Fruit fly (Drosophila melanogaster) whole organism, prepupa: ENCODE results near the gene CG32022.
A peak's percentile ranks its signal among the peaks of the same experiment; 100 is the strongest.

Source experiments
- Blimp-1 ChIP-seq: fragments of 200-800 bp; sonication (Bioruptor generic); optimal IDR thresholded peaks from 3 replicates; lab custom pipeline; 2017; ENCODE audit warnings: missing biosample characterization, missing genetic modification characterization, mild to moderate bottlenecking, moderate library complexity, missing genetic modification reagents
- CG10631 ChIP-seq: fragments of 200-800 bp; sonication (Bioruptor generic); optimal IDR thresholded peaks from 2 replicates; lab custom pipeline; 2016; ENCODE audit warnings: missing biosample characterization, missing genetic modification characterization
- CG10669 ChIP-seq: fragments of 200-800 bp; sonication (Bioruptor generic); optimal IDR thresholded peaks from 3 replicates; lab custom pipeline; 2018; ENCODE audit warnings: missing biosample characterization, mild to moderate bottlenecking, missing genetic modification characterization, moderate library complexity
- CG11762 ChIP-seq: fragments of 200-800 bp; sonication (Bioruptor generic); optimal IDR thresholded peaks from 3 replicates; lab custom pipeline; 2016; ENCODE audit warnings: missing biosample characterization, missing genetic modification characterization; ENCODE audit not compliant: insufficient read depth
- CG11902 ChIP-seq: fragments of 200-800 bp; sonication (Bioruptor generic); optimal IDR thresholded peaks from 3 replicates; lab custom pipeline; 2016; ENCODE audit warnings: missing biosample characterization, missing genetic modification characterization
- CG3032 ChIP-seq: fragments of 200-800 bp; optimal IDR thresholded peaks from 2 replicates; lab custom pipeline; 2019; ENCODE audit warnings: missing biosample characterization, mild to moderate bottlenecking, missing genetic modification characterization, moderate library complexity
- CG32006 ChIP-seq: fragments of 200-800 bp; sonication (Bioruptor generic); optimal IDR thresholded peaks from 3 replicates; lab custom pipeline; 2017; ENCODE audit warnings: missing biosample characterization, mild to moderate bottlenecking, missing genetic modification characterization
- CG34406 ChIP-seq: fragments of 200-800 bp; sonication (Bioruptor generic); optimal IDR thresholded peaks from 3 replicates; lab custom pipeline; 2016; ENCODE audit warnings: missing biosample characterization, missing genetic modification characterization
- CG3919 ChIP-seq: fragments of 200-800 bp; sonication (Bioruptor generic); optimal IDR thresholded peaks from 3 replicates; lab custom pipeline; 2016; ENCODE audit warnings: missing biosample characterization, missing genetic modification characterization
- CG4318 ChIP-seq: fragments of 200-800 bp; sonication (Bioruptor generic); optimal IDR thresholded peaks from 3 replicates; lab custom pipeline; 2017; ENCODE audit warnings: missing biosample characterization, mild to moderate bottlenecking, missing genetic modification characterization
- CG6163 ChIP-seq: fragments of 200-800 bp; sonication (Bioruptor generic); IDR thresholded peaks from 3 replicates; pipeline ENCODE4 v1.3.6; 2022; ENCODE audit warnings: missing biosample characterization, missing genetic modification characterization
- CG6276 ChIP-seq: fragments of 200-800 bp; sonication (Bioruptor generic); optimal IDR thresholded peaks from 2 replicates; lab custom pipeline; 2017; ENCODE audit warnings: missing biosample characterization, mild to moderate bottlenecking, missing genetic modification characterization
- CG6792 ChIP-seq: fragments of 200-800 bp; sonication (Bioruptor generic); optimal IDR thresholded peaks from 3 replicates; lab custom pipeline; 2016; ENCODE audit warnings: missing biosample characterization, missing genetic modification characterization
- CG6808 ChIP-seq: fragments of 200-800 bp; sonication (Bioruptor generic); optimal IDR thresholded peaks from 3 replicates; lab custom pipeline; 2017; ENCODE audit warnings: missing biosample characterization, missing genetic modification characterization, mild to moderate bottlenecking, moderate library complexity, missing genetic modification reagents
- CG7368 ChIP-seq: fragments of 200-800 bp; sonication (Bioruptor generic); optimal IDR thresholded peaks from 3 replicates; lab custom pipeline; 2016; ENCODE audit warnings: missing biosample characterization, missing genetic modification characterization
- CG8119 ChIP-seq: fragments of 200-800 bp; sonication (Bioruptor generic); IDR thresholded peaks from 3 replicates; pipeline ENCODE4 v1.3.6; 2022; ENCODE audit warnings: missing biosample characterization, missing genetic modification characterization
- CG8632 ChIP-seq: fragments of 200-800 bp; sonication (Bioruptor generic); optimal IDR thresholded peaks from 3 replicates; lab custom pipeline; 2016; ENCODE audit warnings: missing biosample characterization, missing genetic modification characterization
- Eip75B ChIP-seq: fragments of 200-800 bp; sonication (Bioruptor generic); optimal IDR thresholded peaks from 3 replicates; lab custom pipeline; 2016; ENCODE audit warnings: missing biosample characterization, missing genetic modification characterization
- Eip78C ChIP-seq: fragments of 200-800 bp; sonication (Bioruptor generic); peaks from one replicate; lab custom pipeline; 2016; ENCODE audit warnings: missing biosample characterization, missing genetic modification characterization
- Ets21C ChIP-seq: fragments of 200-800 bp; sonication (Bioruptor generic); optimal IDR thresholded peaks from 3 replicates; lab custom pipeline; 2016; ENCODE audit warnings: missing biosample characterization, missing genetic modification characterization
- Ets96B ChIP-seq: fragments of 200-800 bp; optimal IDR thresholded peaks from 2 replicates; lab custom pipeline; 2019; ENCODE audit warnings: missing biosample characterization, mild to moderate bottlenecking, missing genetic modification characterization, moderate library complexity
- Hr39 ChIP-seq: fragments of 200-800 bp; sonication (Bioruptor generic); optimal IDR thresholded peaks from 2 replicates; lab custom pipeline; 2016; ENCODE audit warnings: missing biosample characterization, missing genetic modification characterization
- Met ChIP-seq: fragments of 200-800 bp; sonication (Bioruptor generic); optimal IDR thresholded peaks from 3 replicates; lab custom pipeline; 2016; ENCODE audit warnings: missing biosample characterization, missing genetic modification characterization
- OdsH ChIP-seq: fragments of 200-800 bp; sonication (Bioruptor generic); optimal IDR thresholded peaks from 3 replicates; lab custom pipeline; 2016; ENCODE audit warnings: missing biosample characterization, missing genetic modification characterization
- Smox ChIP-seq: fragments of 200-800 bp; sonication (Bioruptor generic); optimal IDR thresholded peaks from 3 replicates; lab custom pipeline; 2016; ENCODE audit warnings: missing biosample characterization, missing genetic modification characterization
- Sox15 ChIP-seq: fragments of 200-800 bp; sonication (Bioruptor generic); optimal IDR thresholded peaks from 3 replicates; lab custom pipeline; 2016; ENCODE audit warnings: missing biosample characterization, missing genetic modification characterization
- achi ChIP-seq: fragments of 200-800 bp; sonication (Bioruptor generic); optimal IDR thresholded peaks from 3 replicates; lab custom pipeline; 2016; ENCODE audit warnings: missing biosample characterization, missing genetic modification characterization
- acj6 ChIP-seq: fragments of 200-800 bp; sonication (Bioruptor generic); optimal IDR thresholded peaks from 3 replicates; lab custom pipeline; 2016; ENCODE audit warnings: missing biosample characterization, missing genetic modification characterization
- cyc ChIP-seq: fragments of 200-800 bp; sonication (Bioruptor generic); optimal IDR thresholded peaks from 3 replicates; lab custom pipeline; 2016; ENCODE audit warnings: missing biosample characterization, missing genetic modification characterization
- dac ChIP-seq: fragments of 200-800 bp; sonication (Bioruptor generic); optimal IDR thresholded peaks from 2 replicates; lab custom pipeline; 2017; ENCODE audit warnings: missing biosample characterization, mild to moderate bottlenecking, missing genetic modification characterization
- dsx ChIP-seq: fragments of 200-800 bp; optimal IDR thresholded peaks from 3 replicates; lab custom pipeline; 2019; ENCODE audit warnings: missing biosample characterization, mild to moderate bottlenecking, missing genetic modification characterization, moderate library complexity; ENCODE audit not compliant: poor library complexity, severe bottlenecking
- eg ChIP-seq: fragments of 200-800 bp; sonication (Bioruptor generic); IDR thresholded peaks from 3 replicates; pipeline ENCODE4 v1.3.6; 2022; ENCODE audit warnings: missing biosample characterization, missing genetic modification characterization
- esn ChIP-seq: fragments of 200-800 bp; sonication (Bioruptor generic); optimal IDR thresholded peaks from 2 replicates; lab custom pipeline; 2016; ENCODE audit warnings: missing biosample characterization, mild to moderate bottlenecking, missing genetic modification characterization, moderate library complexity
- lz ChIP-seq: fragments of 200-800 bp; sonication (Bioruptor generic); optimal IDR thresholded peaks from 3 replicates; lab custom pipeline; 2016; ENCODE audit warnings: missing biosample characterization, missing genetic modification characterization
- net ChIP-seq: fragments of 200-800 bp; sonication (Bioruptor generic); optimal IDR thresholded peaks from 3 replicates; lab custom pipeline; 2016; ENCODE audit warnings: missing biosample characterization, missing genetic modification characterization
- pdm3 ChIP-seq: fragments of 200-800 bp; sonication (Bioruptor generic); optimal IDR thresholded peaks from 3 replicates; lab custom pipeline; 2016; ENCODE audit warnings: missing biosample characterization, missing genetic modification characterization
- salr ChIP-seq, 2 experiments: fragments of 200-800 bp; sonication (Bioruptor generic); optimal IDR thresholded peaks; 3 replicates each; lab custom pipeline; 2016 to 2018; ENCODE audit warnings: missing biosample characterization in 2 of 2, missing genetic modification characterization in 2 of 2, mild to moderate bottlenecking in 1 of 2
- spab ChIP-seq: fragments of 200-800 bp; sonication (Bioruptor generic); optimal IDR thresholded peaks from 2 replicates; lab custom pipeline; 2017; ENCODE audit warnings: missing biosample characterization, mild to moderate bottlenecking, missing genetic modification characterization, missing genetic modification reagents
- ss ChIP-seq, 2 experiments: fragments of 200-800 bp; sonication (Bioruptor generic); optimal IDR thresholded peaks; 2 replicates in 1 of 2; 3 replicates in 1 of 2; lab custom pipeline; 2017 to 2018; ENCODE audit warnings: mild to moderate bottlenecking in 2 of 2, missing biosample characterization in 2 of 2, missing genetic modification characterization in 2 of 2, moderate library complexity in 1 of 2
- svp ChIP-seq: fragments of 200-800 bp; sonication (Bioruptor generic); peaks from one replicate; lab custom pipeline; 2016; ENCODE audit warnings: missing biosample characterization, missing genetic modification characterization
- topi ChIP-seq: fragments of 200-800 bp; sonication (Bioruptor generic); optimal IDR thresholded peaks from 3 replicates; lab custom pipeline; 2016; ENCODE audit warnings: missing biosample characterization, missing genetic modification characterization
- vri ChIP-seq: fragments of 200-800 bp; sonication (Bioruptor generic); optimal IDR thresholded peaks from 3 replicates; lab custom pipeline; 2016; ENCODE audit warnings: missing biosample characterization, mild to moderate bottlenecking, missing genetic modification characterization

CG32022 gene

dm6 chr3L:8716013-8716412, 5.1 kb downstream of the CG32022 start (continued):
- peak; percentile 35 for TF ChIP-seq acj6 (GFP tag; lab: Kevin White, UChicago)
- peak; percentile 25 for TF ChIP-seq pdm3 (GFP tag; lab: Kevin White, UChicago)
- TF ChIP-seq CG4318: peak; percentile 25
- TF ChIP-seq CG6808 (GFP tag; lab: Kevin White, UChicago): peak; percentile 29
- no peak for TF ChIP-seq CG7368
- TF ChIP-seq CG10669 (GFP tag; lab: Kevin White, UChicago): no peak
- no peak for TF ChIP-seq dsx (GFP tag; lab: Kevin White, UChicago)
- TF ChIP-seq CG3032: peak; percentile 23
- peak; percentile 33 for TF ChIP-seq CG34406 (GFP tag; lab: Kevin White, UChicago)
- peak; percentile 83 for TF ChIP-seq Eip78C (GFP tag; lab: Kevin White, UChicago)
- TF ChIP-seq CG32006 (GFP tag; lab: Kevin White, UChicago): peak; percentile 66
- TF ChIP-seq CG6276 (GFP tag; lab: Kevin White, UChicago): peak; percentile 9
- TF ChIP-seq spab (GFP tag; lab: Kevin White, UChicago): no peak
- TF ChIP-seq cyc (GFP tag; lab: Kevin White, UChicago): peak; percentile 52
- no peak for TF ChIP-seq Sox15 (GFP tag; lab: Kevin White, UChicago)
- peak; percentile 44 for TF ChIP-seq CG3919

- TF ChIP-seq CG8632 (GFP tag; lab: Kevin White, UChicago) (peak; percentile 10), CG3032 (peak; percentile 26), CG4318 (no peak), CG6163 (GFP tag; lab: Robert Waterston, UW) (0 out of 3 replicates have a peak, but pooled peaks have one; percentile 19), CG32006 (GFP tag; lab: Kevin White, UChicago) (peak; percentile 33), CG8119 (0 out of 3 replicates have a peak, but pooled peaks have one; percentile 31), achi (GFP tag; lab: Kevin White, UChicago) (peak; percentile 13), Ets21C (GFP tag; lab: Kevin White, UChicago) (no peak), CG34406 (GFP tag; lab: Kevin White, UChicago) (peak; percentile 35), CG6792 (GFP tag; lab: Kevin White, UChicago) (peak; percentile 9), esn (peak; percentile 18), salr (GFP tag; optimal IDR thresholded peaks at IDR 0.05; lab: Kevin White, UChicago) (no peak), topi (no peak), Blimp-1 (peak; percentile 30), Eip78C (GFP tag; lab: Kevin White, UChicago) (peak; percentile 43), Ets96B (peak; percentile 6)
These were observed 8.2 kb downstream of the CG32022 start for dm6 chr3L:8712913-8713312.

DNA sequence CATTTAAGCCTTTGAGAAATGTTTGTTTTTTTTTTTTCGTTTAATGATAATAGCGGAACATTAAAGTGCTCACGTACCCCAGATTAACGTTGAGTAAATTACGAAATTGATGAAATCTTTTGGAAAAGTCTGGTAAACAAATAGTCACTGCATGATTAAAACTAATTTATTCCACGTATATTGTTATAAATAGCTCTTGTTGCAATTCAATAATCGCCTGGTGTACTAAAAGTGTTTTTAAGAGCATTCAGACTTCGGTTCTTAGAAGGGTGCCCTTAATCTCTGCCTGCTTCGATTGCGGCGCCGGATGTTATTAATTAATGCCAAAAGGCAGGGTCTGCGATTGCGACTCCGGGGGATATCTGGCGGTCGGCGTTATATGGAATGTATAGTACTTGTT, 12.2 kb downstream of the CG32022 start:
- TF ChIP-seq net (GFP tag; lab: Kevin White, UChicago): no peak
- TF ChIP-seq vri (GFP tag; lab: Kevin White, UChicago): peak; percentile 19

DNA sequence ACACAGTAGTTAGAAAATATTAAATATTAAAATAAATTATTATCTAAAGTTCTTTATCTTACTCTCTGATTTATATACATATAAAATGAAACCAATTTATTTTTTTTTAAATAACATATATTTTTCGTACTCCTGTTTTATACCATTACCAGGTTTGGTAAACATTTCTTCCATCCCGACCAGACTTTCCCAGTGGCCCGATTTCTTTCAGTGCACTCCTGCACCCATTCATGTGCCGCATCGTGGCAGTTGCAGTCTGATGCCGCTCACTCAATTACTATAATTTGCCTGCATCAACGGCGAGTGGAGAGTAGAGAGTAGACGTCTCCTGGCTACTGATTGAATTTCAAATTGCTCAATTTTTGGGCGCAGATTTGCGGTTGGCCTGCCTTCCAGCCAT, 13.3 kb downstream of the CG32022 start:
- TF ChIP-seq CG34406 (GFP tag; lab: Kevin White, UChicago): peak; percentile 28
- TF ChIP-seq OdsH: peak; percentile 31
- TF ChIP-seq Eip78C (GFP tag; lab: Kevin White, UChicago): peak; percentile 79
- TF ChIP-seq acj6 (GFP tag; lab: Kevin White, UChicago): peak; percentile 13
- peak; percentile 71 for TF ChIP-seq svp (GFP tag; lab: Kevin White, UChicago)
- peak; percentile 10 for TF ChIP-seq achi (GFP tag; lab: Kevin White, UChicago)
- TF ChIP-seq esn: peak; percentile 37
- TF ChIP-seq CG6276 (GFP tag; lab: Kevin White, UChicago): no peak
- TF ChIP-seq CG10631 (GFP tag; lab: Kevin White, UChicago): peak; percentile 6
- TF ChIP-seq Eip75B (GFP tag; lab: Kevin White, UChicago): no peak
- TF ChIP-seq CG8632 (GFP tag; lab: Kevin White, UChicago): peak; percentile 22
- no peak for TF ChIP-seq Hr39 (GFP tag; lab: Kevin White, UChicago)
- peak; percentile 37 for TF ChIP-seq CG3919
- TF ChIP-seq dsx (GFP tag; lab: Kevin White, UChicago): no peak
- peak; percentile 50 for TF ChIP-seq CG32006 (GFP tag; lab: Kevin White, UChicago)
- no peak for TF ChIP-seq CG6792 (GFP tag; lab: Kevin White, UChicago)
- no peak for TF ChIP-seq CG7368
- 0 out of 3 replicates have a peak, but pooled peaks have one; percentile 43 for TF ChIP-seq CG6163 (GFP tag; lab: Robert Waterston, UW)
- 0 out of 3 replicates have a peak, but pooled peaks have one; percentile 15 for TF ChIP-seq eg (GFP tag; lab: Robert Waterston, UW)
- peak in 1 of 2 experiments; percentile 22 for TF ChIP-seq ss (GFP tag; optimal IDR thresholded peaks at IDR 0.05; lab: Kevin White, UChicago)
- no peak for TF ChIP-seq lz
- peak; percentile 30 for TF ChIP-seq CG11762 (GFP tag; lab: Kevin White, UChicago)
- peak; percentile 30 for TF ChIP-seq CG3032
- TF ChIP-seq cyc (GFP tag; lab: Kevin White, UChicago): peak; percentile 11
- peak; percentile 3 for TF ChIP-seq Met
- TF ChIP-seq Smox: peak; percentile 18
- no peak for TF ChIP-seq pdm3 (GFP tag; lab: Kevin White, UChicago)
- no peak for TF ChIP-seq dac (GFP tag; lab: Kevin White, UChicago)
- TF ChIP-seq CG11902 (GFP tag; lab: Kevin White, UChicago): no peak
